Fruit fly (Drosophila melanogaster): ENCODE results near the gene Or67a.

The Or67a gene

dm6 chr3L:9550873-9551580 is 22.2 kb downstream of the Or67a start (continued):
- peak; percentile 37 for TF ChIP-seq Eip75B (GFP tag; optimal IDR thresholded peaks at IDR 0.05)
- peak; percentile 41 for TF ChIP-seq CG7368 (GFP tag; optimal IDR thresholded peaks at IDR 0.05)
- TF ChIP-seq spab (GFP tag; optimal IDR thresholded peaks at IDR 0.05): peak; percentile 58
- TF ChIP-seq Sox15 (GFP tag; optimal IDR thresholded peaks at IDR 0.05): no peak
- peak; percentile 20 for TF ChIP-seq net (GFP tag; optimal IDR thresholded peaks at IDR 0.05)
- TF ChIP-seq CG11762 (GFP tag; optimal IDR thresholded peaks at IDR 0.05; ENCODE audit: insufficient read depth): peak; percentile 31
- peak; percentile 18 for TF ChIP-seq topi (GFP tag; optimal IDR thresholded peaks at IDR 0.05)
- 0 out of 3 replicates have a peak, but pooled peaks have one; percentile 15 for TF ChIP-seq CG8119 (GFP tag; IDR thresholded peaks at IDR 0.05)
- peak; percentile 75 for TF ChIP-seq CG9139 (GFP tag; optimal IDR thresholded peaks at IDR 0.05)
- peak; percentile 79 to 82 for TF ChIP-seq ss (GFP tag; optimal IDR thresholded peaks at IDR 0.05)
- TF ChIP-seq CG16779 (tag; optimal IDR thresholded peaks at IDR 0.05): peak; percentile 24
- TF ChIP-seq Lpt (GFP tag; optimal IDR thresholded peaks at IDR 0.05): peak; percentile 14
- TF ChIP-seq CG3032 (tag; optimal IDR thresholded peaks at IDR 0.05): peak; percentile 28
- TF ChIP-seq Hr38 (GFP tag; optimal IDR thresholded peaks at IDR 0.05): no peak
- TF ChIP-seq CG6854 (GFP tag; optimal IDR thresholded peaks at IDR 0.05): peak; percentile 34
- peak; percentile 2 for TF ChIP-seq fd85E (GFP tag; optimal IDR thresholded peaks at IDR 0.05)
- TF ChIP-seq CG1621 (tag; optimal IDR thresholded peaks at IDR 0.05): peak; percentile 53
- peak; percentile 35 for TF ChIP-seq CG10669 (GFP tag; optimal IDR thresholded peaks at IDR 0.05)

- no peak for TF ChIP-seq ss (GFP tag; optimal IDR thresholded peaks at IDR 0.05)
- TF ChIP-seq CG16779 (tag; optimal IDR thresholded peaks at IDR 0.05): no peak
- no peak for TF ChIP-seq esn (GFP tag; optimal IDR thresholded peaks at IDR 0.05)
- TF ChIP-seq eg (GFP tag; IDR thresholded peaks at IDR 0.05): peak; percentile 61; the same call in 2 of the 3 replicates
- no peak for TF ChIP-seq CG9139 (GFP tag; optimal IDR thresholded peaks at IDR 0.05)
- TF ChIP-seq CG3919 (GFP tag; optimal IDR thresholded peaks at IDR 0.05): no peak
- no peak for TF ChIP-seq vri (GFP tag; optimal IDR thresholded peaks at IDR 0.05)
- TF ChIP-seq CG6808 (GFP tag; optimal IDR thresholded peaks at IDR 0.05): no peak
- no peak for TF ChIP-seq CG8319 (GFP tag; optimal IDR thresholded peaks at IDR 0.05)
- no peak for TF ChIP-seq Hr38 (GFP tag; optimal IDR thresholded peaks at IDR 0.05)
- TF ChIP-seq Sox14 (GFP tag; optimal IDR thresholded peaks at IDR 0.05): no peak
- no peak for TF ChIP-seq CG1621 (tag; optimal IDR thresholded peaks at IDR 0.05)
- TF ChIP-seq Eip78C (GFP tag): peak; percentile 58
- peak; percentile 46 for TF ChIP-seq svp (GFP tag)
- no peak for TF ChIP-seq Eip75B (GFP tag; optimal IDR thresholded peaks at IDR 0.05)
- no peak for TF ChIP-seq cyc (GFP tag; optimal IDR thresholded peaks at IDR 0.05)
- TF ChIP-seq CG10631 (GFP tag; optimal IDR thresholded peaks at IDR 0.05): no peak
- no peak for TF ChIP-seq spab (GFP tag; optimal IDR thresholded peaks at IDR 0.05)
- no peak for TF ChIP-seq Blimp-1 (GFP tag; optimal IDR thresholded peaks at IDR 0.05)
- no peak for TF ChIP-seq pdm3 (GFP tag; optimal IDR thresholded peaks at IDR 0.05)
- TF ChIP-seq CG15336 (GFP tag; IDR thresholded peaks at IDR 0.05): no peak
- TF ChIP-seq CG4318 (GFP tag; optimal IDR thresholded peaks at IDR 0.05): no peak
- TF ChIP-seq Eip93F (GFP tag; optimal IDR thresholded peaks at IDR 0.05): no peak
- TF ChIP-seq fkh (GFP tag; optimal IDR thresholded peaks at IDR 0.05): peak; percentile 19
- no peak for TF ChIP-seq Smox (GFP tag; optimal IDR thresholded peaks at IDR 0.05)
- TF ChIP-seq Hr39 (GFP tag; optimal IDR thresholded peaks at IDR 0.05): no peak
- TF ChIP-seq CG31627 (GFP tag; optimal IDR thresholded peaks at IDR 0.05): no peak
- no peak for TF ChIP-seq fd59A (GFP tag; optimal IDR thresholded peaks at IDR 0.05)
- TF ChIP-seq Gug (GFP tag; IDR thresholded peaks at IDR 0.05): peak; percentile 49; the same call in 1 of the 2 replicates
- peak; percentile 4 for TF ChIP-seq Hr4 (GFP tag; optimal IDR thresholded peaks at IDR 0.05)
- TF ChIP-seq salr (GFP tag; optimal IDR thresholded peaks at IDR 0.05): no peak
- TF ChIP-seq CG3032 (tag; optimal IDR thresholded peaks at IDR 0.05): no peak
These were observed 23.4 kb downstream of the Or67a start for dm6 chr3L:9552190-9552809.

Measured in whole organism, prepupa.